Worm (Caenorhabditis elegans) whole organism, L4 larva: Measurements from ENCODE around the gene C27D9.1.

Experiments
- F10B5.3 ChIP-seq: sonication (generic microtip); optimal IDR thresholded peaks from 2 replicates; lab custom pipeline; 2016; ENCODE audit warnings: mild to moderate bottlenecking, missing genetic modification characterization, missing compliant biosample characterization
- F26F4.8 ChIP-seq: fragments of 200-800 bp; sonication (Bioruptor generic); conservative IDR thresholded peaks from 2 replicates; pipeline ENCODE4 v1.3.6; 2022; ENCODE audit warnings: missing genetic modification characterization, missing compliant biosample characterization
- F37D6.2 ChIP-seq: sonication (generic microtip); optimal IDR thresholded peaks from 2 replicates; lab custom pipeline; 2016; ENCODE audit warnings: mild to moderate bottlenecking, missing genetic modification characterization, missing compliant biosample characterization
- F44E2.7 ChIP-seq: fragments of 200-800 bp; sonication (Bioruptor generic); IDR thresholded peaks from 2 replicates; pipeline ENCODE4 v2.1.2; 2022; ENCODE audit warnings: missing genetic modification characterization, missing compliant biosample characterization
- R02D3.7 ChIP-seq: fragments of 150-350 bp; sonication (generic microtip); optimal IDR thresholded peaks from 3 replicates; lab custom pipeline; 2014; ENCODE audit warnings: missing biosample characterization, missing genetic modification characterization
- T20F7.1 ChIP-seq: fragments of 200-800 bp; sonication (Bioruptor generic); optimal IDR thresholded peaks from 2 replicates; lab custom pipeline; 2018; ENCODE audit warnings: mild to moderate bottlenecking, missing genetic modification characterization, missing compliant biosample characterization
- T26A8.4 ChIP-seq: fragments of 200-800 bp; sonication (Bioruptor generic); IDR thresholded peaks from 2 replicates; pipeline ENCODE4 v1.3.6; 2022; ENCODE audit warnings: missing genetic modification characterization, missing compliant biosample characterization
- Y105C5A.15 ChIP-seq: fragments of 200-800 bp; sonication (Bioruptor generic); IDR thresholded peaks from 2 replicates; pipeline ENCODE4 v1.3.6; 2022; ENCODE audit warnings: missing genetic modification characterization, missing compliant biosample characterization
- Y48G9A.11 ChIP-seq: fragments of 200-800 bp; sonication (Bioruptor generic); IDR thresholded peaks from 2 replicates; pipeline ENCODE4 v1.3.6; 2022; ENCODE audit warnings: missing genetic modification reagents, missing genetic modification characterization, missing compliant biosample characterization
- Y75B8A.6 ChIP-seq: fragments of 200-800 bp; sonication (Bioruptor generic); IDR thresholded peaks from 2 replicates; pipeline ENCODE4 v1.3.6; 2022; ENCODE audit warnings: missing genetic modification reagents, missing genetic modification characterization, missing compliant biosample characterization
- ZK546.5 ChIP-seq, 2 experiments: sonication (generic microtip); optimal IDR thresholded peaks; 2 replicates each; lab custom pipeline; 2017; ENCODE audit warnings: missing biosample characterization in 2 of 2, missing genetic modification characterization in 2 of 2
- aly-2 ChIP-seq: sonication (generic microtip); optimal IDR thresholded peaks from 2 replicates; lab custom pipeline; 2018; ENCODE audit warnings: missing biosample characterization, missing genetic modification characterization
- ama-1 ChIP-seq: fragments of 150-350 bp; optimal IDR thresholded peaks from 2 replicates; lab custom pipeline; 2014; ENCODE audit warnings: inconsistent platforms, mixed read lengths
- arid-1 ChIP-seq: fragments of 200-800 bp; sonication (Bioruptor generic); conservative IDR thresholded peaks from 2 replicates; pipeline ENCODE4 v1.3.6; 2022; ENCODE audit warnings: missing genetic modification reagents, missing genetic modification characterization, missing compliant biosample characterization
- ceh-20 ChIP-seq: fragments of 200-800 bp; sonication (Bioruptor generic); IDR thresholded peaks from 2 replicates; pipeline ENCODE4 v1.3.6; 2022; ENCODE audit warnings: missing genetic modification reagents, missing genetic modification characterization, missing compliant biosample characterization
- ceh-28 ChIP-seq: fragments of 150-350 bp; optimal IDR thresholded peaks from 2 replicates; lab custom pipeline; 2014; ENCODE audit warnings: missing biosample characterization, missing genetic modification reagents, missing genetic modification characterization
- ceh-62 ChIP-seq: sonication (generic microtip); optimal IDR thresholded peaks from 2 replicates; lab custom pipeline; 2017; ENCODE audit warnings: missing biosample characterization, missing genetic modification characterization
- ceh-82 ChIP-seq: sonication (generic microtip); optimal IDR thresholded peaks from 2 replicates; lab custom pipeline; 2017; ENCODE audit warnings: missing biosample characterization, missing genetic modification characterization
- ces-1 ChIP-seq: fragments of 150-350 bp; sonication (generic microtip); optimal IDR thresholded peaks from 4 replicates; lab custom pipeline; 2014; ENCODE audit warnings: missing biosample characterization, missing genetic modification reagents, missing genetic modification characterization
- daf-12 ChIP-seq: fragments of 150-350 bp; optimal IDR thresholded peaks from 2 replicates; lab custom pipeline; 2014; ENCODE audit warnings: missing biosample characterization, missing genetic modification reagents, missing genetic modification characterization
- daf-16 ChIP-seq, 3 experiments: sonication (generic microtip); optimal IDR thresholded peaks; 2 replicates each; lab custom pipeline; 2016 to 2017; ENCODE audit warnings: missing genetic modification characterization in 3 of 3, missing genetic modification reagents in 3 of 3, mild to moderate bottlenecking in 2 of 3, missing compliant biosample characterization in 2 of 3, missing biosample characterization in 1 of 3, moderate library complexity in 1 of 3
- daf-8 ChIP-seq: fragments of 200-800 bp; sonication (Bioruptor generic); IDR thresholded peaks from 2 replicates; pipeline ENCODE4 v1.3.6; 2022; ENCODE audit warnings: missing genetic modification characterization, missing compliant biosample characterization
- dmd-6 ChIP-seq: fragments of 200-800 bp; sonication (Bioruptor generic); IDR thresholded peaks from 2 replicates; pipeline ENCODE4 v1.3.6; 2022; ENCODE audit warnings: missing genetic modification reagents, missing genetic modification characterization, missing compliant biosample characterization
- dve-1 ChIP-seq: sonication (generic microtip); optimal IDR thresholded peaks from 2 replicates; lab custom pipeline; 2017; ENCODE audit warnings: antibody characterized with exemption, mild to moderate bottlenecking, missing genetic modification characterization, missing compliant biosample characterization; ENCODE audit not compliant: insufficient read depth
- fkh-10 ChIP-seq: fragments of 150-350 bp; optimal IDR thresholded peaks from 2 replicates; lab custom pipeline; 2014; ENCODE audit warnings: missing biosample characterization, missing genetic modification reagents, missing genetic modification characterization
- hlh-11 ChIP-seq: fragments of 200-800 bp; sonication (Bioruptor generic); optimal IDR thresholded peaks from 2 replicates; lab custom pipeline; 2018; ENCODE audit warnings: mild to moderate bottlenecking, missing genetic modification characterization, missing compliant biosample characterization
- jun-1 ChIP-seq: fragments of 150-350 bp; optimal IDR thresholded peaks from 2 replicates; lab custom pipeline; 2014; ENCODE audit warnings: missing biosample characterization, missing genetic modification reagents, missing genetic modification characterization
- lim-7 ChIP-seq: fragments of 200-800 bp; sonication (Bioruptor generic); IDR thresholded peaks from 2 replicates; pipeline ENCODE4 v1.3.6; 2022; ENCODE audit warnings: missing genetic modification characterization, missing compliant biosample characterization
- lin-1 ChIP-seq: fragments of 200-800 bp; sonication (Bioruptor generic); IDR thresholded peaks from 2 replicates; pipeline ENCODE4 v1.3.6; 2022; ENCODE audit warnings: missing genetic modification reagents, missing genetic modification characterization, missing compliant biosample characterization
- lin-13 ChIP-seq: fragments of 150-350 bp; optimal IDR thresholded peaks from 2 replicates; lab custom pipeline; 2014; ENCODE audit warnings: missing biosample characterization, missing genetic modification reagents, missing genetic modification characterization
- lin-15B ChIP-seq: fragments of 150-350 bp; sonication (generic microtip); optimal IDR thresholded peaks from 3 replicates; lab custom pipeline; 2014; ENCODE audit warnings: missing biosample characterization, missing genetic modification characterization
- lir-3 ChIP-seq: sonication (generic microtip); optimal IDR thresholded peaks from 2 replicates; lab custom pipeline; 2016; ENCODE audit warnings: mild to moderate bottlenecking, missing genetic modification characterization, missing compliant biosample characterization
- lsy-2 ChIP-seq, 2 experiments: fragments of 150-350 bp in 1 of 2; sonication (generic microtip) in 1 of 2; optimal IDR thresholded peaks; 2 replicates each; lab custom pipeline; 2014 to 2017; ENCODE audit warnings: missing biosample characterization in 2 of 2, missing genetic modification characterization in 2 of 2
- madf-5 ChIP-seq, 2 experiments: fragments of 200-800 bp; sonication (Bioruptor generic); IDR thresholded peaks; 2 replicates each; pipeline ENCODE4 v1.3.6; 2022; ENCODE audit warnings: missing compliant biosample characterization in 2 of 2, missing genetic modification characterization in 2 of 2
- mdt-29 ChIP-seq: fragments of 200-800 bp; sonication (Bioruptor generic); IDR thresholded peaks from 2 replicates; pipeline ENCODE4 v1.3.6; 2022; ENCODE audit warnings: missing genetic modification reagents, missing genetic modification characterization, missing compliant biosample characterization
- mep-1 ChIP-seq: fragments of 150-350 bp; sonication (generic microtip); optimal IDR thresholded peaks from 3 replicates; lab custom pipeline; 2014; ENCODE audit warnings: missing biosample characterization, missing genetic modification characterization
- nhr-237 ChIP-seq: sonication (generic microtip); optimal IDR thresholded peaks from 2 replicates; lab custom pipeline; 2017; ENCODE audit warnings: missing biosample characterization, missing genetic modification characterization
- nhr-42 ChIP-seq: fragments of 200-800 bp; sonication (Bioruptor generic); IDR thresholded peaks from 2 replicates; pipeline ENCODE4 v1.3.6; 2022; ENCODE audit warnings: missing genetic modification characterization, missing compliant biosample characterization
- nhr-48 ChIP-seq: sonication (generic microtip); optimal IDR thresholded peaks from 2 replicates; lab custom pipeline; 2016; ENCODE audit warnings: mild to moderate bottlenecking, missing genetic modification characterization, missing compliant biosample characterization
- nhr-6 ChIP-seq: fragments of 150-350 bp; optimal IDR thresholded peaks from 2 replicates; lab custom pipeline; 2014; ENCODE audit warnings: missing biosample characterization, missing genetic modification characterization
- nhr-77 ChIP-seq: fragments of 150-350 bp; optimal IDR thresholded peaks from 2 replicates; lab custom pipeline; 2014; ENCODE audit warnings: missing biosample characterization, missing genetic modification characterization
- pha-4 ChIP-seq, 2 experiments: fragments of 150-350 bp in 1 of 2; fragments of 200-800 bp in 1 of 2; sonication (Bioruptor generic) in 1 of 2; IDR thresholded peaks in 1 of 2; optimal IDR thresholded peaks in 1 of 2; 2 replicates each; pipeline versions ENCODE4 v1.3.6 to Lab custom; 2014 to 2022; ENCODE audit warnings: missing genetic modification characterization in 2 of 2, missing genetic modification reagents in 2 of 2, missing biosample characterization in 1 of 2, missing compliant biosample characterization in 1 of 2
- saeg-2 ChIP-seq: fragments of 200-800 bp; sonication (Bioruptor generic); IDR thresholded peaks from 2 replicates; pipeline ENCODE4 v1.3.6; 2022; ENCODE audit warnings: missing genetic modification reagents, missing genetic modification characterization, missing compliant biosample characterization
- sdz-12 ChIP-seq: fragments of 200-800 bp; sonication (Bioruptor generic); optimal IDR thresholded peaks from 2 replicates; lab custom pipeline; 2018; ENCODE audit warnings: mild to moderate bottlenecking, missing genetic modification characterization, missing compliant biosample characterization
- set-16 ChIP-seq: fragments of 200-800 bp; sonication (Bioruptor generic); IDR thresholded peaks from 2 replicates; pipeline ENCODE4 v1.3.6; 2022; ENCODE audit warnings: missing genetic modification reagents, missing genetic modification characterization, missing compliant biosample characterization
- skn-1 ChIP-seq: fragments of 150-350 bp; optimal IDR thresholded peaks from 2 replicates; lab custom pipeline; 2014; ENCODE audit warnings: missing biosample characterization, missing genetic modification characterization
- snpc-1.2 ChIP-seq: fragments of 200-800 bp; sonication (Bioruptor generic); IDR thresholded peaks from 2 replicates; pipeline ENCODE4 v1.3.6; 2022; ENCODE audit warnings: missing genetic modification reagents, missing genetic modification characterization, missing compliant biosample characterization
- tra-1 ChIP-seq: fragments of 200-800 bp; sonication (Bioruptor generic); IDR thresholded peaks from 2 replicates; pipeline ENCODE4 v1.3.6; 2022; ENCODE audit warnings: missing genetic modification reagents, missing genetic modification characterization, missing compliant biosample characterization
- unc-130 ChIP-seq: sonication (generic microtip); optimal IDR thresholded peaks from 2 replicates; lab custom pipeline; 2016; ENCODE audit warnings: missing genetic modification reagents, missing genetic modification characterization, missing compliant biosample characterization
- unc-62 ChIP-seq, 3 experiments: fragments of 150-350 bp in 1 of 3; sonication (generic microtip); optimal IDR thresholded peaks in 2 of 3; peaks in 1 of 3; 1 replicate in 1 of 3; 2 replicates in 2 of 3; lab custom pipeline; 2014 to 2017; ENCODE audit warnings: missing biosample characterization in 3 of 3, missing genetic modification characterization in 3 of 3, missing genetic modification reagents in 3 of 3, missing genotype in 1 of 3
- zfp-2 ChIP-seq: sonication (generic microtip); optimal IDR thresholded peaks from 2 replicates; lab custom pipeline; 2016; ENCODE audit warnings: mild to moderate bottlenecking, missing genetic modification characterization, missing compliant biosample characterization
- zip-11 ChIP-seq: fragments of 200-800 bp; sonication (Bioruptor generic); IDR thresholded peaks from 2 replicates; pipeline ENCODE4 v1.3.6; 2022; ENCODE audit warnings: missing genetic modification characterization, missing compliant biosample characterization

C27D9.1 gene

DNA sequence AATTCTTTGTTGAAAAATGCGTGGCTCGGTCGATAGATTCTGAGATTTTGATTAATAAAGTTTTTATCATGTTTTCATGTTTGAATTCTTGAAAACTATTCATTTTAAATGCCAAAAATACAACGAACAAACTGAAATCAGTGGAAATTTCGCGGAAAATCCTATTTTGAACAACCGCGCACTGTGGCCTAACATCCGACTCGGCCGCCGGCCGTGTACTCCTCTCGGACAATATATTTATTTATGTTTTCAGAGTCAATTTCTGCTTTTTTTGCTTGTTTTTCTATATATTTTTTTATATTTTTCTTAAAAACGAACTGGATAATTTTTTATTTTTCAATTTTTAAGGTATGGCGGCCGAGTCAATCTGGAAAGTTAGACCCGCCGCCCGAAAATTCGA, 38.1 kb downstream of the C27D9.1 start, which contains the start of gene F26G1.1 (continued):
- no peak for TF ChIP-seq tra-1 (GFP tag; lab: Robert Waterston, UW)
- TF ChIP-seq F26F4.8 = no peak
- no peak for TF ChIP-seq hlh-11
- no peak for TF ChIP-seq daf-16 (GFP tag; optimal IDR thresholded peaks at IDR 0.05; lab: Kevin White, UChicago)
- TF ChIP-seq daf-16 (tag; optimal IDR thresholded peaks at IDR 0.05; lab: Kevin White, UChicago) = no peak
- no peak for TF ChIP-seq Y105C5A.15
- TF ChIP-seq nhr-48 = no peak
- TF ChIP-seq madf-5 (GFP tag; IDR thresholded peaks at IDR 0.05; lab: Robert Waterston, UW) = no peak
- no peak for TF ChIP-seq snpc-1.2 (GFP tag; lab: Robert Waterston, UW)
- TF ChIP-seq ceh-62 = no peak
- no peak for TF ChIP-seq R02D3.7 (tag; lab: Kevin White, UChicago)
- no peak for TF ChIP-seq skn-1 (tag; lab: Kevin White, UChicago)
- TF ChIP-seq fkh-10 = no peak
- TF ChIP-seq pha-4 (GFP tag; IDR thresholded peaks at IDR 0.05; lab: Robert Waterston, UW) = no peak
- no peak for TF ChIP-seq pha-4 (tag; optimal IDR thresholded peaks at IDR 0.05; lab: Kevin White, UChicago)
- TF ChIP-seq Y48G9A.11 (GFP tag; lab: Robert Waterston, UW) = peak; percentile 91
- no peak for TF ChIP-seq lim-7
- TF ChIP-seq T26A8.4 (GFP tag; lab: Robert Waterston, UW) = no peak
- no peak for TF ChIP-seq nhr-77 (tag; lab: Kevin White, UChicago)
- no peak for TF ChIP-seq zfp-2 (tag; lab: Kevin White, UChicago)
- no peak for TF ChIP-seq dve-1 (tag; lab: Kevin White, UChicago)
- no peak for TF ChIP-seq lir-3 (tag; lab: Kevin White, UChicago)
- no peak for TF ChIP-seq nhr-237 (tag; lab: Kevin White, UChicago)
- TF ChIP-seq aly-2 (tag; lab: Kevin White, UChicago) = no peak
- TF ChIP-seq daf-8 = no peak
- TF ChIP-seq arid-1 (GFP tag; lab: Robert Waterston, UW) = no peak
- TF ChIP-seq mep-1 = no peak
- no peak for TF ChIP-seq jun-1
- no peak for TF ChIP-seq mdt-29 (GFP tag; lab: Robert Waterston, UW)
- no peak for TF ChIP-seq T20F7.1 (GFP tag; lab: Kevin White, UChicago)
- no peak for TF ChIP-seq daf-12 (tag; lab: Kevin White, UChicago)
- TF ChIP-seq ama-1 (lab: Kevin White, UChicago) = no peak
- TF ChIP-seq F37D6.2 (tag; lab: Kevin White, UChicago) = no peak
- TF ChIP-seq Y75B8A.6 (GFP tag; lab: Robert Waterston, UW) = no peak
- TF ChIP-seq saeg-2 (GFP tag; lab: Robert Waterston, UW) = no peak
- TF ChIP-seq set-16 = no peak
- TF ChIP-seq ces-1 (GFP tag; lab: Kevin White, UChicago) = no peak
- TF ChIP-seq F10B5.3 = no peak
- TF ChIP-seq ceh-28 = no peak
- peak; percentile 90 for TF ChIP-seq unc-130
- peak; percentile 30 for TF ChIP-seq nhr-6 (tag; lab: Kevin White, UChicago)
- no peak for TF ChIP-seq ceh-20 (GFP tag; lab: Robert Waterston, UW)
- no peak for TF ChIP-seq lin-1 (GFP tag; lab: Robert Waterston, UW)
- TF ChIP-seq lsy-2 (tag; optimal IDR thresholded peaks at IDR 0.05; lab: Kevin White, UChicago) = no peak
- peak; percentile 59 for TF ChIP-seq dmd-6 (GFP tag; lab: Robert Waterston, UW)
- TF ChIP-seq nhr-42 = no peak
- TF ChIP-seq ceh-82 (tag; lab: Kevin White, UChicago) = no peak
- TF ChIP-seq unc-62 (GFP tag; optimal IDR thresholded peaks at IDR 0.05 in 1 of 2; lab: Kevin White, UChicago) = no peak
- no peak for TF ChIP-seq unc-62 (tag; optimal IDR thresholded peaks at IDR 0.05; lab: Kevin White, UChicago)
- TF ChIP-seq ZK546.5 (tag; optimal IDR thresholded peaks at IDR 0.05; lab: Kevin White, UChicago) = no peak
- TF ChIP-seq F44E2.7 (GFP tag; lab: Robert Waterston, UW) = no peak
- no peak for TF ChIP-seq lin-15B (tag; lab: Kevin White, UChicago)
- no peak for TF ChIP-seq zip-11 (GFP tag; lab: Robert Waterston, UW)
- no peak for TF ChIP-seq lin-13 (GFP tag; lab: Kevin White, UChicago)
- no peak for TF ChIP-seq sdz-12 (GFP tag; lab: Kevin White, UChicago)
